Fruit fly (Drosophila melanogaster) whole organism, embryonic: ENCODE results near the gene twe.
A peak's percentile ranks its signal among the peaks of the same experiment; 100 is the strongest.

Source experiments
- Abd-B ChIP-seq: fragments of 200-800 bp; sonication (Bioruptor generic); optimal IDR thresholded peaks from 2 replicates; lab custom pipeline; 2018; ENCODE audit warnings: missing biosample characterization, mild to moderate bottlenecking, missing genetic modification characterization, moderate library complexity
- Adf1 ChIP-seq: fragments of 200-800 bp; sonication (Bioruptor generic); IDR thresholded peaks from 2 replicates; pipeline ENCODE4 v1.3.6; 2022; ENCODE audit warnings: missing biosample characterization, missing genetic modification characterization
- Antp ChIP-seq: fragments of 200-800 bp; sonication (Bioruptor generic); optimal IDR thresholded peaks from 3 replicates; lab custom pipeline; 2016; ENCODE audit warnings: missing biosample characterization, missing genetic modification characterization
- Atf-2 ChIP-seq: fragments of 200-800 bp; sonication (Bioruptor generic); optimal IDR thresholded peaks from 2 replicates; lab custom pipeline; 2016; ENCODE audit warnings: missing biosample characterization, missing genetic modification characterization
- Atf6 ChIP-seq: fragments of 200-800 bp; sonication (Bioruptor generic); IDR thresholded peaks from 2 replicates; pipeline ENCODE4 v1.3.6; 2022; ENCODE audit warnings: missing biosample characterization, missing genetic modification characterization
- BEAF-32 ChIP-seq: fragments of 200-800 bp; sonication (Bioruptor generic); optimal IDR thresholded peaks from 3 replicates; lab custom pipeline; 2017; ENCODE audit warnings: missing biosample characterization, missing genetic modification characterization, mild to moderate bottlenecking, moderate library complexity, missing genetic modification reagents
- CG10431 ChIP-seq: fragments of 200-800 bp; sonication (Bioruptor generic); optimal IDR thresholded peaks from 3 replicates; lab custom pipeline; 2018; ENCODE audit warnings: missing biosample characterization, mild to moderate bottlenecking, missing genetic modification characterization
- CG11456 ChIP-seq: fragments of 200-800 bp; sonication (Bioruptor generic); IDR thresholded peaks from 3 replicates; pipeline ENCODE4 v1.3.6; 2022; ENCODE audit warnings: missing biosample characterization, missing genetic modification characterization
- CG11504 ChIP-seq: fragments of 200-800 bp; sonication (Bioruptor generic); optimal IDR thresholded peaks from 3 replicates; lab custom pipeline; 2019; ENCODE audit warnings: missing biosample characterization, mild to moderate bottlenecking, missing genetic modification characterization, moderate library complexity
- CG12104 ChIP-seq: fragments of 200-800 bp; sonication (Bioruptor generic); optimal IDR thresholded peaks from 3 replicates; lab custom pipeline; 2016; ENCODE audit warnings: missing biosample characterization, missing genetic modification characterization
- CG12391 ChIP-seq: fragments of 200-800 bp; sonication (Bioruptor generic); optimal IDR thresholded peaks from 3 replicates; lab custom pipeline; 2018; ENCODE audit warnings: missing biosample characterization, mild to moderate bottlenecking, missing genetic modification characterization, moderate library complexity
- CG13287 ChIP-seq: fragments of 200-800 bp; sonication (Bioruptor generic); IDR thresholded peaks from 2 replicates; pipeline ENCODE4 v1.3.6; 2022; ENCODE audit warnings: missing biosample characterization, missing genetic modification characterization; ENCODE audit not compliant: partially characterized antibody
- CG13296 ChIP-seq: fragments of 200-800 bp; sonication (Bioruptor generic); optimal IDR thresholded peaks from 3 replicates; lab custom pipeline; 2018; ENCODE audit warnings: missing biosample characterization, mild to moderate bottlenecking, missing genetic modification characterization
- CG1529 ChIP-seq: fragments of 200-800 bp; sonication (Bioruptor generic); optimal IDR thresholded peaks from 3 replicates; lab custom pipeline; 2018; ENCODE audit warnings: missing biosample characterization, missing genetic modification characterization
- CG16813 ChIP-seq: fragments of 200-800 bp; sonication (Bioruptor generic); IDR thresholded peaks from 3 replicates; pipeline ENCODE4 v1.3.6; 2022; ENCODE audit warnings: missing biosample characterization, missing genetic modification characterization; ENCODE audit not compliant: partially characterized antibody
- CG17912 ChIP-seq: fragments of 200-800 bp; sonication (Bioruptor generic); optimal IDR thresholded peaks from 2 replicates; lab custom pipeline; 2018; ENCODE audit warnings: missing biosample characterization, mild to moderate bottlenecking, missing genetic modification characterization
- CG2712 ChIP-seq: fragments of 200-800 bp; optimal IDR thresholded peaks from 3 replicates; lab custom pipeline; 2019; ENCODE audit warnings: missing biosample characterization, mild to moderate bottlenecking, missing genetic modification characterization, moderate library complexity
- CG3163 ChIP-seq: fragments of 200-800 bp; sonication (Bioruptor generic); optimal IDR thresholded peaks from 3 replicates; lab custom pipeline; 2016; ENCODE audit warnings: missing biosample characterization, missing genetic modification characterization
- CG34224 ChIP-seq: fragments of 200-800 bp; sonication (Bioruptor generic); IDR thresholded peaks from 3 replicates; pipeline ENCODE4 v1.3.6; 2022; ENCODE audit warnings: missing biosample characterization, missing genetic modification characterization; ENCODE audit not compliant: partially characterized antibody
- CG34422 ChIP-seq: fragments of 200-800 bp; sonication (Bioruptor generic); IDR thresholded peaks from 3 replicates; pipeline ENCODE4 v1.3.6; 2022; ENCODE audit warnings: missing biosample characterization, missing genetic modification characterization
- CG42726 ChIP-seq: fragments of 200-800 bp; sonication (Bioruptor generic); IDR thresholded peaks from 2 replicates; pipeline ENCODE4 v1.3.6; 2022; ENCODE audit warnings: missing biosample characterization, missing genetic modification characterization; ENCODE audit not compliant: partially characterized antibody
- CG6683 ChIP-seq: fragments of 200-800 bp; sonication (Bioruptor generic); optimal IDR thresholded peaks from 2 replicates; lab custom pipeline; 2017; ENCODE audit warnings: missing biosample characterization, mild to moderate bottlenecking, missing genetic modification characterization, missing genetic modification reagents
- CG7357 ChIP-seq: fragments of 200-800 bp; sonication (Bioruptor generic); IDR thresholded peaks from 3 replicates; pipeline ENCODE4 v1.3.6; 2022; ENCODE audit warnings: missing biosample characterization, missing genetic modification characterization
- D19A ChIP-seq: fragments of 200-800 bp; optimal IDR thresholded peaks from 3 replicates; lab custom pipeline; 2019; ENCODE audit warnings: missing biosample characterization, mild to moderate bottlenecking, missing genetic modification characterization, moderate library complexity
- Deaf1 ChIP-seq: fragments of 200-800 bp; optimal IDR thresholded peaks from 3 replicates; lab custom pipeline; 2019; ENCODE audit warnings: missing biosample characterization, mild to moderate bottlenecking, missing genetic modification characterization, moderate library complexity
- HHEX ChIP-seq: fragments of 200-800 bp; sonication (Bioruptor generic); optimal IDR thresholded peaks from 3 replicates; lab custom pipeline; 2017; ENCODE audit warnings: missing biosample characterization, mild to moderate bottlenecking, missing genetic modification characterization, missing genetic modification reagents
- Hr3 ChIP-seq: fragments of 200-800 bp; sonication (Bioruptor generic); optimal IDR thresholded peaks from 3 replicates; lab custom pipeline; 2016; ENCODE audit warnings: missing biosample characterization, missing genetic modification characterization
- MTF-1 ChIP-seq: fragments of 200-800 bp; sonication (Bioruptor generic); optimal IDR thresholded peaks from 2 replicates; lab custom pipeline; 2018; ENCODE audit warnings: missing biosample characterization, mild to moderate bottlenecking, missing genetic modification characterization, borderline replicate concordance
- Mrtf ChIP-seq: fragments of 200-800 bp; sonication (Bioruptor generic); IDR thresholded peaks from 3 replicates; pipeline ENCODE4 v1.3.6; 2022; ENCODE audit warnings: missing biosample characterization, missing genetic modification characterization
- Ssrp ChIP-seq: fragments of 200-800 bp; sonication (Bioruptor generic); optimal IDR thresholded peaks from 2 replicates; lab custom pipeline; 2018; ENCODE audit warnings: missing biosample characterization, mild to moderate bottlenecking, missing genetic modification characterization, moderate library complexity
- Trl ChIP-seq, 3 experiments: fragments of >200 bp in 2 of 3; fragments of 200-800 bp in 1 of 3; sonication (Bioruptor generic) in 1 of 3; optimal IDR thresholded peaks; 2 replicates in 1 of 3; 3 replicates in 2 of 3; lab custom pipeline; 2016 to 2017; ENCODE audit warnings: missing biosample characterization in 1 of 3, missing genetic modification characterization in 1 of 3
- bcd ChIP-seq: fragments of 200-800 bp; sonication (Bioruptor generic); optimal IDR thresholded peaks from 2 replicates; lab custom pipeline; 2017; ENCODE audit warnings: missing biosample characterization, mild to moderate bottlenecking, missing genetic modification characterization
- btn ChIP-seq: fragments of 200-800 bp; sonication (Bioruptor generic); optimal IDR thresholded peaks from 2 replicates; lab custom pipeline; 2016; ENCODE audit warnings: missing biosample characterization, missing genetic modification characterization
- crp ChIP-seq, 2 experiments: fragments of 200-800 bp; sonication (Bioruptor generic); optimal IDR thresholded peaks; 2 replicates in 1 of 2; 3 replicates in 1 of 2; lab custom pipeline; 2017; ENCODE audit warnings: missing biosample characterization in 2 of 2, missing genetic modification characterization in 2 of 2, mild to moderate bottlenecking in 1 of 2, moderate library complexity in 1 of 2
- dimm ChIP-seq: fragments of 200-800 bp; sonication (Bioruptor generic); IDR thresholded peaks from 2 replicates; pipeline ENCODE4 v1.3.6; 2022; ENCODE audit warnings: missing biosample characterization, missing genetic modification characterization
- emc ChIP-seq: fragments of 200-800 bp; sonication (Bioruptor generic); optimal IDR thresholded peaks from 2 replicates; lab custom pipeline; 2016; ENCODE audit warnings: missing biosample characterization, missing genetic modification characterization
- ewg ChIP-seq: fragments of 200-800 bp; sonication (Bioruptor generic); optimal IDR thresholded peaks from 3 replicates; lab custom pipeline; 2017; ENCODE audit warnings: mild to moderate bottlenecking, missing biosample characterization, missing genetic modification reagents, missing genetic modification characterization
- hbn ChIP-seq: fragments of 200-800 bp; sonication (Bioruptor generic); IDR thresholded peaks from 2 replicates; pipeline ENCODE4 v1.3.6; 2022; ENCODE audit warnings: missing biosample characterization, missing genetic modification characterization; ENCODE audit not compliant: partially characterized antibody
- kah ChIP-seq: fragments of 200-800 bp; sonication (Bioruptor generic); optimal IDR thresholded peaks from 2 replicates; lab custom pipeline; 2018; ENCODE audit warnings: missing biosample characterization, mild to moderate bottlenecking, missing genetic modification characterization
- knrl ChIP-seq: fragments of 200-800 bp; sonication (Bioruptor generic); IDR thresholded peaks from 3 replicates; pipeline ENCODE4 v1.3.6; 2022; ENCODE audit warnings: missing biosample characterization, missing genetic modification characterization; ENCODE audit not compliant: partially characterized antibody
- pho ChIP-seq: fragments of 200-800 bp; sonication (Bioruptor generic); optimal IDR thresholded peaks from 2 replicates; lab custom pipeline; 2016; ENCODE audit warnings: missing biosample characterization, missing genetic modification characterization
- pita ChIP-seq: fragments of 200-800 bp; sonication (Bioruptor generic); optimal IDR thresholded peaks from 2 replicates; lab custom pipeline; 2017; ENCODE audit warnings: missing biosample characterization, mild to moderate bottlenecking, missing genetic modification characterization
- pnt ChIP-seq: fragments of 200-800 bp; sonication (Bioruptor generic); optimal IDR thresholded peaks from 3 replicates; lab custom pipeline; 2016; ENCODE audit warnings: missing biosample characterization, missing genetic modification characterization
- scrt ChIP-seq: fragments of 200-800 bp; sonication (Bioruptor generic); optimal IDR thresholded peaks from 2 replicates; lab custom pipeline; 2018; ENCODE audit warnings: missing biosample characterization, mild to moderate bottlenecking, missing genetic modification characterization, moderate library complexity
- sd ChIP-seq: fragments of 200-800 bp; sonication (Bioruptor generic); optimal IDR thresholded peaks from 3 replicates; lab custom pipeline; 2018; ENCODE audit warnings: missing biosample characterization, mild to moderate bottlenecking, missing genetic modification characterization, moderate library complexity
- tll ChIP-seq, 2 experiments: fragments of 200-800 bp in 1 of 2; fragments of >200 bp in 1 of 2; sonication (Bioruptor generic) in 1 of 2; optimal IDR thresholded peaks; 2 replicates each; lab custom pipeline; 2017 to 2019; ENCODE audit warnings: missing biosample characterization in 2 of 2, missing genetic modification characterization in 2 of 2, mild to moderate bottlenecking in 1 of 2, moderate library complexity in 1 of 2
- wek ChIP-seq: fragments of 200-800 bp; sonication (Bioruptor generic); optimal IDR thresholded peaks from 3 replicates; lab custom pipeline; 2018; ENCODE audit warnings: missing biosample characterization, mild to moderate bottlenecking, missing genetic modification characterization, moderate library complexity

The twe gene

DNA sequence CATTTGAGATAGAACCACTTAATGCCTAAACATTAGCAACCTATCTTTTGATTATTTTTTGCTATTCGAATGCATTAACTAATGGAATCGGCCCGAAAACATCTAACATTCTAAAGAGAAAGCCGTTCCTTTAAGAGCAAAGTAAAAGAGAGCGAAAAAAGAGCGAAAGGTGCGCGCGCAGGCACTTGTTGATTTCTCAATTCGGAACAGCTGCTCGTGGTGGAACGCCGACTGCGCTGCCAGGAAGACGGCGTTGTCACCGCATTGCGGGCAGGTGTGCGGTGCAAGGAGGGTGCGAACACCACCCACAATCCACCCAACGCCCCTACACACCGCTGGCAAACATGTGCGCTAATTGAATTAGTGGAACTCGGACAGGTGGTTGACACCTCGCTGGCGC is 26.9 kb downstream of the twe start:
- TF ChIP-seq Abd-B (no peak), scrt (peak; percentile 97), CG12104 (GFP tag; lab: Kevin White, UChicago) (no peak), CG42726 (GFP tag; lab: Robert Waterston, UW) (no peak), CG11504 (tag; lab: Kevin White, UChicago) (no peak), kah (GFP tag; lab: Kevin White, UChicago) (peak; percentile 98), crp (GFP tag; optimal IDR thresholded peaks at IDR 0.05; lab: Kevin White, UChicago) (peak in 1 of 2 experiments; percentile 72), sd (tag; lab: Kevin White, UChicago) (no peak), Adf1 (GFP tag; lab: Robert Waterston, UW) (peak; percentile 87), Ssrp (tag; lab: Kevin White, UChicago) (no peak), tll (GFP tag; optimal IDR thresholded peaks at IDR 0.05; lab: Kevin White, UChicago) (peak in 1 of 2 experiments; percentile 14), Antp (GFP tag; lab: Kevin White, UChicago) (no peak), CG34224 (0 out of 3 replicates have a peak, but pooled peaks have one; percentile 33), Trl (optimal IDR thresholded peaks at IDR 0.05; lab: Kevin White, UChicago) (peak; percentile 36 to 58), Trl (GFP tag; optimal IDR thresholded peaks at IDR 0.05; lab: Kevin White, UChicago) (no peak), Atf-2 (GFP tag; lab: Kevin White, UChicago) (no peak), pnt (GFP tag; lab: Kevin White, UChicago) (no peak), ewg (GFP tag; lab: Kevin White, UChicago) (peak; percentile 59), CG3163 (GFP tag; lab: Kevin White, UChicago) (peak; percentile 90), dimm (GFP tag; lab: Robert Waterston, UW) (no peak)
- TF ChIP-seq, all 482 proteins: peak for 9

dm6 chr2L:16231265-16231664 is 30.4 kb downstream of the twe start, which contains the start of gene Ca-Ma2d:
TSS of gene Ca-Ma2d (plus strand) at chr2L:16231475.
- no peak for TF ChIP-seq CG12391 (tag; lab: Kevin White, UChicago)
- TF ChIP-seq CG34422 (GFP tag; lab: Robert Waterston, UW), result peak; percentile 25; the same call in 1 of the 3 replicates
- TF ChIP-seq Atf6 (GFP tag; lab: Robert Waterston, UW), result no peak
- TF ChIP-seq sd (tag; lab: Kevin White, UChicago), result no peak
- no peak for TF ChIP-seq pita
- peak; percentile 75 for TF ChIP-seq scrt
- peak; percentile 17; the same call in 1 of the 2 replicates for TF ChIP-seq CG13287
- TF ChIP-seq BEAF-32, result no peak
- TF ChIP-seq knrl, result no peak
- TF ChIP-seq D19A, result peak; percentile 9
- TF ChIP-seq Deaf1 (tag; lab: Kevin White, UChicago), result peak; percentile 77
- no peak for TF ChIP-seq pho (GFP tag; lab: Kevin White, UChicago)
- TF ChIP-seq CG2712, result no peak
- TF ChIP-seq emc (GFP tag; lab: Kevin White, UChicago), result no peak
- TF ChIP-seq CG13296, result no peak
- TF ChIP-seq CG6683, result no peak
- TF ChIP-seq Hr3 (GFP tag; lab: Kevin White, UChicago), result no peak
- TF ChIP-seq CG17912 (GFP tag; lab: Kevin White, UChicago), result no peak
- peak in 1 of 2 experiments; percentile 78 for TF ChIP-seq crp (GFP tag; optimal IDR thresholded peaks at IDR 0.05; lab: Kevin White, UChicago)
- no peak for TF ChIP-seq CG1529 (GFP tag; lab: Kevin White, UChicago)
- no peak for TF ChIP-seq CG7357
- TF ChIP-seq CG11456, result 0 out of 3 replicates have a peak, but pooled peaks have one; percentile 41
- TF ChIP-seq HHEX (GFP tag; lab: Kevin White, UChicago), result no peak
- TF ChIP-seq CG10431 (GFP tag; lab: Kevin White, UChicago), result no peak
- TF ChIP-seq Mrtf (GFP tag; lab: Robert Waterston, UW), result no peak
- TF ChIP-seq hbn (GFP tag; lab: Robert Waterston, UW), result no peak; the same call in 1 of the 2 replicates
- TF ChIP-seq CG16813 (GFP tag; lab: Robert Waterston, UW), result no peak
- no peak for TF ChIP-seq wek
- TF ChIP-seq MTF-1 (GFP tag; lab: Kevin White, UChicago), result no peak
- no peak for TF ChIP-seq bcd (GFP tag; lab: Kevin White, UChicago)
- no peak for TF ChIP-seq btn
